Worm (Caenorhabditis elegans) whole organism, young adult: Measurements from ENCODE around the gene tald-1.

ENCODE experiments used
- bed-1 ChIP-seq: fragments of 200-800 bp; sonication (Bioruptor generic); IDR thresholded peaks from 2 replicates; pipeline ENCODE4 v1.3.6; 2022; ENCODE audit warnings: missing genetic modification reagents, missing genetic modification characterization, missing compliant biosample characterization
- ceh-91 ChIP-seq: fragments of 200-800 bp; sonication (Bioruptor generic); IDR thresholded peaks from 2 replicates; pipeline ENCODE4 v1.3.6; 2022; ENCODE audit warnings: missing genetic modification reagents, missing genetic modification characterization, missing compliant biosample characterization
- let-607 ChIP-seq, 2 experiments: fragments of 200-800 bp in 1 of 2; sonication (Bioruptor generic) in 1 of 2; sonication (generic microtip) in 1 of 2; optimal IDR thresholded peaks; 2 replicates each; lab custom pipeline; 2016 to 2018; ENCODE audit warnings: mild to moderate bottlenecking in 2 of 2, missing compliant biosample characterization in 2 of 2, missing genetic modification characterization in 2 of 2, moderate library complexity in 2 of 2, missing genotype in 1 of 2
- madf-3 ChIP-seq: fragments of 200-800 bp; sonication (Bioruptor generic); IDR thresholded peaks from 2 replicates; pipeline ENCODE4 v1.3.6; 2022; ENCODE audit warnings: missing genetic modification reagents, missing genetic modification characterization, missing compliant biosample characterization
- sdz-38 ChIP-seq: sonication (generic microtip); optimal IDR thresholded peaks from 2 replicates; lab custom pipeline; 2016; ENCODE audit warnings: missing genotype, missing genetic modification characterization, missing compliant biosample characterization

- TF ChIP-seq bed-1, result no peak
- no peak for TF ChIP-seq madf-3 (GFP tag; lab: Robert Waterston, UW)
- TF ChIP-seq let-607 (tag; optimal IDR thresholded peaks at IDR 0.05; lab: Kevin White, UChicago), result no peak
- TF ChIP-seq ceh-91, result no peak
- TF ChIP-seq sdz-38 (tag; lab: Kevin White, UChicago), result no peak
These were observed 26.7 kb downstream of the tald-1 start for ce11 chrIV:4413114-4413513.
